Fruit fly (Drosophila melanogaster) ovary, adult (tissue): ENCODE measurements around the gene Kebab.

Experiments
- CG17801 ChIP-seq: fragments of 200-800 bp; optimal IDR thresholded peaks from 2 replicates; lab custom pipeline; 2019; ENCODE audit warnings: missing biosample characterization, mild to moderate bottlenecking, missing genetic modification characterization, moderate library complexity; ENCODE audit not compliant: partially characterized antibody

Gene Kebab

DNA sequence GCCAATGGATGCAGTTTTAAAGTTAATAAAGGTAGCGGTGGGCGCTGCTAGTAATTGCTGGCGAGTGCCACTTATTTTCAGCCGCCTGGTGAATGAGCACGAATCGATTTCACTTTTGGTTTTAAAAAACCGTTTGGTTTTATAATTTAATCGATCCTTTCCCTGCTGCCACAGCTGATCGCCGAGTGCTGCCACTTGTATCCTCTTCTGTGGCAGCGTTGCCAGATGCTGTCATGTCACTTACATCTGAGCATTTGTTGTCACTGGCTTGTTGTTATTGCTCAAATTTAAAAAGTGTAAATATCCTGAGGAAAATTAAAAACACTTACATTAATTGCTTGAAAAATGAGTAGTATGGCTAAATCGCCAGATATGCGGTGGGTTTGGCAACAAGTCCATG, at the start of gene Kebab:
Gene Kebab, plus strand, starts transcription at position 230 of the 400 bp plus-strand sequence.
- no peak for TF ChIP-seq CG17801 (GFP tag; lab: Kevin White, UChicago)

DNA sequence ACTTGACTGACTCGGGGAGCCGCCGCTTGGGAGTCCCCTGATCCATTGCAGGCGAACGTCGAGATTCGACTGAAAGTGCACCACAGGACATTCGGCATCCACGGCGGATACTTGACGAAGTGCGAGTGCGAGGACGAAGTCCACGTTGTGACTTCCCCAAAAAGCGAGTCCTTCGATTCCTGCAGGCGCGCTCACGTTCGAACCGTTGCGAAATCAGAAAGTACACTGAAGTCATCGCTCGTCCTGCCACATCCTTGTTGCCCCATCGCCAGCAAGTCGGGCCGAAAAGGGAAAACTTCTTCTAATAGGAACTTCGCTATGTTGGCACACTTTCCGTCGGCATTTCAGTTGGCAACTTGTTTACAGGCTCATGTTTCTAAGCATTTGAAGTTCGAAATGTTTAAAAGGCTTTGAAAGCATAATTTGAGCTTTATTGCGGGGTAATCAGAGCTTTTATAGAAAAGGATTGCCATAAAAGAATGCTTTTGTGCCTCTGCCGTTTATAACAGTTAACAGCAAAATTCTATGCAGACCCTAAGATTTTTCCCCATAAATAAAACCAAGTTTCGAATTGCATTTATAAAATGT, 39.1 kb upstream of the Kebab start, which contains the start of gene CG33543:
Gene CG33543, minus strand, starts transcription at position 232 of the 588 bp plus-strand sequence.
- no peak for TF ChIP-seq CG17801 (GFP tag; lab: Kevin White, UChicago)

DNA sequence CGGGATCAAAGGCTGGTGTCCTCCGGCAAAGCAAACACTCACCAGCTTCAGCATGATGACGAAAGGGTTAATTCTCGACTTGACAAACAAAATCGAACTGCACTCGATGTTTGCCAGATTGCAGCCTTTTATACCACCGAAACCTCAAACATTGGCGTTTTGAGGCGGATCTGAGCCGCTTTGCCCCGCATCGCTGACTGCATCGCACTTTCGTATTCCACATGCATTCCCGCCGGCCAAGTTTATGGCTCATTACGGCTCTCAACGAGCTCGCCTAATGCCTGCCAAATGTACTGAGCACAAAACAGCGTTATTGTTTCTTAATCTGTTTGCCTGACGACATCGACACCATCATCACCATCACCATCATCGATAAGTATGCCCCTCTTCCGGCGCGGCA, 38.2 kb upstream of the Kebab start, which contains the start of gene CG15353:
Gene CG15353, minus strand, starts transcription at position 101 of the 400 bp plus-strand sequence.
- TF ChIP-seq CG17801 (GFP tag; lab: Kevin White, UChicago): no peak

DNA sequence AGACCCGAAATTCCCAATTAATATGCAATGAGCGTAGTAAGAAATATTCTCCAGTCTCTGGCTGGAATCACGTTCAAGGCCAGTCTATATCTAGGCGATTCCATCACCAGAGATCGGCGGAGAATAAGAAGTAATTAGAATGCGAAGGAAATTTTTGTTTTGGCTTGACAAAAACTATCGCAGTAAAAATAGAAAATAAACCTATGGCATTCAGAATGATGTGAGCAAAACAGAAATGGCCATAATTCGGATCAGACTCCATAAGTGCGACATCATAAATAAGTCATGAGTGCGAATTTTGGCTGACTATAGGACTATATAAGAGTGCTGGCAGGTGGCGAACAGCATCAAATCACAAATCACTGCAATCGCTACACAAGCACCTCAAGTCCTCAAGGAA, 37.2 kb upstream of the Kebab start, which contains the start of gene Nplp4:
Gene Nplp4, plus strand, starts transcription at position 301 of the 400 bp plus-strand sequence.
- no peak for TF ChIP-seq CG17801 (GFP tag; lab: Kevin White, UChicago)

DNA sequence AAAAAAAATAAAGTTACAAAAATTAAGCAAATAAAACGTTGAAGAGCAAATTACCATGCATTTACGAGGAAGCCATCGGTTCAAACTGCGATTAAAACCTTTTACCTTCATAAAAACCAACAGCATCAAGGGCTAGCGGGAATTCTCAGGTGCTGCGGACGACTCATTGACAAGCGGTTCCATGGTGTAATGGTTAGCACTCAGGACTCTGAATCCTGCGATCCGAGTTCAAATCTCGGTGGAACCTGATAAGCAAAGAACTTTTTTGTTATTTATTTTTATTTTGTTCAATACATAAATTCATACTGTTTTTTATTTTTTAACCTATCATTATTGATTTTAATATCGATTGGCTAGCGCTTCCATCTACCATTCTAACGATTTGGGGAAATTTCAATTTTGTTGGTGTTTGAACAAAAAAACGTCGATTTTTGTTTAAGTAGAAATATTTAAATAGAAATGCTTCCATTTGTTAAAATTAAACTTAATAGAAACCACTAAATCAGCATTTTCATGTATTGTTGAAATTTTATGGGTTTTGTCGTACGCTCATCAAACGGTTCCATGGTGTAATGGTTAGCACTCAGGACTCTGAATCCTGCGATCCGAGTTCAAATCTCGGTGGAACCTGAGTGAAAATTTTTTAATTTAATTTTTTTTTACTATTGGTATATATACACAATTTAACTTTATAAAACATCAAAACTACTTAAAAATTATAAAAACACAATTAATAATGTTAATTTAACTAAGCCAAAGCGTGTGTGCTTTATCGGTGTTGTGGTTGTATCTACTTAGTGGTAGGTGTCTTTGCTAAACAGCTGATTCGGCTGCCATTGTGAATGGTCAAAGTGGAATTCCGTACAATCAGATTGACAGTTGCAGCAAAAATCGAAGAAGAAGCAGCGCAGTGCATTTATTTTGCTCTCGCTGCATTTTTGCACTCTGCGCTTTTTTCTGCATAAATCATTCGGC, 36.0 kb upstream of the Kebab start, which contains the start of gene CG4238:
Gene CG4238, plus strand, starts transcription at position 880 of the 975 bp plus-strand sequence.
- peak; percentile 53 for TF ChIP-seq CG17801 (GFP tag; lab: Kevin White, UChicago)

DNA sequence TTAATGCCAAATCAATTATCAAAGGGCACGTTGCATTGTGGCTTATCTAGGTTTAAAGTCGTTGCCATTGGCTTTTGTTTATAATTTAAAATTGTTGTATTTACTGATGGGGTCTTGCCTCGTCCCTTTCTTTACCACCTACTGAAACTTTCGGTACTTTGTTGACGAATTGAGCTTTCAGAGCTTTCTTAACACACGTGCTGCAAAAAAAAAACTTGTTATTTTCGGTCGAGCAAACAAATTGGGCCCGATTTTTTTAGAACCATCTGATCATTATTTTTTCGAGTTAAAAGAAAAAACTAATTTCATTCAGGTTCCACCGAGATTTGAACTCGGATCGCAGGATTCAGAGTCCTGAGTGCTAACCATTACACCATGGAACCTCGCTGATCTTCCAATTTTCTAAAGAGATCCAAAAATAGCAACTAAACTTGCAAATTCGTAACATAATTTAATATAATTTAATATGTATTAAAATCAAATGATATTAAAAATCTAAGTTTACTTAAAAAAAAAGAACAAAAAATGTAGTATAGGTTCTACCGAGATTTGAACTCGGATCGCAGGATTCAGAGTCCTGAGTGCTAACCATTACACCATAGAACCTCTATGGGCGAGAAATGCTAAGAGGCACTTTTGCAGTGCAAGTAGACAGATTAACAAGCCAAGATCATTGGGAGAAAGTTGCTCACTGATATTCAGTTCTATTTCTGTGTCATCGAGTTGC, 34.8 kb upstream of the Kebab start:
- no peak for TF ChIP-seq CG17801 (GFP tag; lab: Kevin White, UChicago)

DNA sequence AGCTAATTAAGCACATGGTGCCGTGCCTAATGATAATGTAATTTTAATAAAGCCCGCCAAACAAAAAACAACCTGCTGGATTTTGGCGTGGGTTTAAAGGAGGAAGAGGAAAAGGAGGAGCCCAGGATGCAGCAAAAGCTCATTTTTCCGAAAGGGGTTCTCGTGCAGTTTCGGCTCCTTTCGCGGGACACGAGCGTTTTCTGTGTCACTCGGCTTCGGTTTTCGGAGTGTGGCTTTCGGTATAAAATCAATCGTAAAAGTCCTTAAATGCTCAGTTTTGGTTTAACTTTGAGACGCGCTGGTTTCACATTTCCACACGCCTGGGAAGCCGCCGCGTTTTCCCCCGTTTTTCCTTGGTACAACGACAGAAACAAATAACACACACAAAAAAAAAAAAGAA, 33.9 kb upstream of the Kebab start:
- no peak for TF ChIP-seq CG17801 (GFP tag; lab: Kevin White, UChicago)

DNA sequence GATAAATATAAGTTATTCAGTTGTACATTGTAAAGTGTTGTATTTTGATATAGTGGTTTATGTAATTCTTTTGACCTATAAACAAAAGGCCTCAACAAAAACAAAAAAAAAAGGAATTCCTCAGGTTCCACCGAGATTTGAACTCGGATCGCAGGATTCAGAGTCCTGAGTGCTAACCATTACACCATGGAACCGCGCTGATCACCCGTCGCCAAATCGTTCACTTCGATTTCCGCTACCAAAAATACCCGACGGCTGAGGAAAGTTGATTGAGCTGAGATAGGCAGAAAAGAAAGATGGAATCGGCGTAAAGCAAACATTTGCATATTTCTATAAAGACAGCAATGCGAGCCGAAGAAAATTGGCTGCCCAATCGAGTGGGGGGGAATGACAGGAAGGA, 32.2 kb upstream of the Kebab start:
- TF ChIP-seq CG17801 (GFP tag; lab: Kevin White, UChicago): no peak

DNA sequence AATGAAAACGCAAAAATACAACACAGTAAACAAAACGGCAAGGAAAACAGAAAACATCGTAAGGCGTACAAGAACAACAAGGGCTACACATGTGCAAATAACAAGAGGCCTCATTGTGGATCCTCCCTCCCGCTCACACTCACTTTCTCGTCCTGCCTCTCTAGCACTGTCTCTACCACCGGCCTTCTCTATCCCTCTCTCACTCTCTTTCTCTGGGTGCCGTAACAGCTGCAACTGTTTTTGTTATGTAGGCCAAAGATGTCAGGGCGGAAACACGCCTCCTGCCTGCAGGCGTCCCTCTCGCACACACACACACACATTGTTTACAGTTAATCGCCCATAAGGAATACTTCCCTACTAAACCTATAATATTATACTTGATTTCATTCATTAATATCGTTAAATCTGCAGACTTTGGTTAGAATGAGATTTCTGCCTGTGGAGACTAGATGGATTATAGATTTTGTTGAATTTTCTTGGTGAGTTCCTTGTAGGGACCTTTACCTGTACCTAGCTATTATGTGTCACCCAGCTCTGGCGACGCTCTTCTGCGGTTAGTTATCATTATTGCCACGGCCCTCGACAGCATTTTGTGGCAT, 31.4 kb upstream of the Kebab start:
- TF ChIP-seq CG17801 (GFP tag; lab: Kevin White, UChicago): no peak

DNA sequence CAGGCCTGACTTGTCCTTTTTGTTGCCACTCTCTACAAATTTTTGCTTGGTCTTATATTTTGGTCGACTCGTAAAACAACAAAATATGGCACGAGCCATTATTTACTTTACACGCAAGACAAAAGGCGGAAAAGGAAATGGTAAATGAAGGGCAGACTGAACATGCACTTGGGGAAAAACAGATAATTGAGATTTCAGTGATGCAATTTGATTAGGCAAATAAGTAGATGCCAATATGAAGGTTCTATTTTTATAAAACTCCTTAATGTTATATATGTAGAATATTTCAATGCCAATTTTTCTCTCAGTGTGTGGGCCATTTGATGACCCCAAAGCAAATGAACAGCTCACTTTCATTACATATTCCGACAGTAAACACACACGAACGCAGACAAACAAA, 30.1 kb upstream of the Kebab start:
- TF ChIP-seq CG17801 (GFP tag; lab: Kevin White, UChicago): no peak

DNA sequence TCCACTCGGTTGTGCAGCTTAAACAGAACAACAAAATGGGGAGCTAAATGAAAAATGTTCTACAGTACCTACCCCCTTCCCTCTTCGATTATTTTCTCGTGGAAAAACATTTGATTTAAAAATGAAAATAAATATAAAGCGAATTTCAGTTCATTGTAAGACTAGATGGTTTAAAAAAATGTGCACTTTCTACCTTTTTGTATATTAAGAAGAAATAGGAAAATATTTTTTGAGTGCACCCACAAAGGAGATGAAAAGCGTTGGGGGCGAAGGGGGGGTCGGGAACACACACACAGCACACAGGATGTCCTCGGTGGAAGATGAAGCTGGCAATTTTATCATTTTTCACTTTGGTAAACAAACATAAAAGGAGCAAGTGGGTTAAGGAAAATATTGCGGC, 22.5 kb upstream of the Kebab start:
- no peak for TF ChIP-seq CG17801 (GFP tag; lab: Kevin White, UChicago)

DNA sequence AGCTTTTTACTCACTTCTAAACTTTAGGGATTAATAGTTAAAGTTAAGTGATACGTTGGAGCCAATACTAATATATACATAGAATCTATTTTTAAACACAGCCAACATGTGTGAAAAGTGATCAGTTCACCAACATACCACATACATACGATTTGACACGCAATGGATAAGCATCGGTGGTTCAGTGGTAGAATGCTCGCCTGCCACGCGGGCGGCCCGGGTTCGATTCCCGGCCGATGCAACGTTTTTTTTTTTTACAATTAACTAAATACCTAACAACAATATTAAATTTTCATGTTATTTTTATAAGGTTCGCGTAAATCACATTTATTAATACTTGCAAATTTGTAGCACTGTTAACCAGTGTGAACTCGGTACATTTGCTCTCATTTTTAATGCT, 13.8 kb upstream of the Kebab start:
- no peak for TF ChIP-seq CG17801 (GFP tag; lab: Kevin White, UChicago)

DNA sequence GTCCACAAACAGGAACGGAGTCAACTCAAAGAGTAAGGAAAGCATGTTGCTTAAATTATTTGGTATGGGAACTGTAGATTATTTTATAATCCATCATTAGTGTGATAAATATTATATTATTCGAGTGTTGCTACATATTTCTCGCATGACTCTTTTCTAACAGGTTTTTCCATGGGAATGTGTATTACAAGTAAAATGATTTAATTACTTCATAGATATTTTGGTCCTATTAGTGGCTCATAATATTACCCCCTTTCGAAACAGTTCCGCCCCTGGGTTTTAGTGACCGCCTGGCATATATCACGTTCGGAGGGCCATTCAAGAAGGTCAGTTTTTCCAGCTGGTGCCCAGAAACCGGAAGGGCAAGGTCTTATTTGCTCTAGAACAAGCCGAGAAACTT, 13.2 kb upstream of the Kebab start:
- TF ChIP-seq CG17801 (GFP tag; lab: Kevin White, UChicago): peak; percentile 34

DNA sequence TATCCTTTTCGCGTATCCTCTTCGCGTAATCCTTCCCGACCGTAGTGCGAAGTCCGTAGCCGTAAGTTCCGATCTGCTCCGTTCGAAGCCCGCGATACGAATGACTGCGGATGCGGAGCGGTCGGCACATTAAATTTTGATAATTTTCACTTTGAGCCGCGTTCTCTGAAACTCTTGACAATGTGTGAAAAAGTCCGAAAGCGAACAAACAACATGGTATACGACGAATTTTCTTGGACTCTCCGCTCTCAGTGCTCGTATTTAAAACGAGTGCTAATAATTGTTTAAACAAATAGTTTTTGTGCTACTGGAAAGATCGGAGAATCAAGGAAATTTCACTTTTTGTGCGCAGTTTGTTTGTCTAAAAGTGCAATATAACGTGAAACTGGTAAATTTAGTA, 9.4 kb upstream of the Kebab start, which contains the start of gene CG42296:
Gene CG42296, minus strand, starts transcription at position 101 of the 400 bp plus-strand sequence.
- TF ChIP-seq CG17801 (GFP tag; lab: Kevin White, UChicago): no peak
